Worm (Caenorhabditis elegans) whole organism, mixed stage, embryonic: ENCODE data around the gene C40H1.8.

Source experiments
- M03D4.4 ChIP-seq: sonication (generic microtip); optimal IDR thresholded peaks from 2 replicates; lab custom pipeline; 2017; ENCODE audit warnings: mild to moderate bottlenecking, missing genetic modification characterization, missing compliant biosample characterization
- bed-3 ChIP-seq: fragments of 200-800 bp; sonication (Bioruptor generic); optimal IDR thresholded peaks from 3 replicates; lab custom pipeline; 2018; ENCODE audit warnings: mild to moderate bottlenecking, missing genetic modification characterization, moderate library complexity, missing compliant biosample characterization
- blmp-1 ChIP-seq: fragments of 150-350 bp; optimal IDR thresholded peaks from 2 replicates; lab custom pipeline; 2014; ENCODE audit warnings: missing biosample characterization, missing genetic modification characterization
- ceh-39 ChIP-seq: fragments of 150-350 bp; optimal IDR thresholded peaks from 2 replicates; lab custom pipeline; 2014; ENCODE audit warnings: missing biosample characterization, missing genetic modification characterization
- ceh-83 ChIP-seq: fragments of 200-800 bp; sonication (Bioruptor generic); optimal IDR thresholded peaks from 2 replicates; lab custom pipeline; 2018; ENCODE audit warnings: mild to moderate bottlenecking, missing genetic modification characterization, missing compliant biosample characterization
- ces-1 ChIP-seq: fragments of 150-350 bp; optimal IDR thresholded peaks from 2 replicates; lab custom pipeline; 2014; ENCODE audit warnings: missing biosample characterization, missing genetic modification reagents, missing genetic modification characterization
- cnd-1 ChIP-seq: fragments of 200-800 bp; sonication (Bioruptor generic); optimal IDR thresholded peaks from 2 replicates; lab custom pipeline; 2018; ENCODE audit warnings: mild to moderate bottlenecking, missing genetic modification characterization, missing compliant biosample characterization
- drap-1 ChIP-seq: fragments of 200-800 bp; sonication (Bioruptor generic); optimal IDR thresholded peaks from 3 replicates; lab custom pipeline; 2018; ENCODE audit warnings: mild to moderate bottlenecking, missing genetic modification characterization, missing compliant biosample characterization
- elt-1 ChIP-seq: sonication (generic microtip); optimal IDR thresholded peaks from 2 replicates; lab custom pipeline; 2017; ENCODE audit warnings: missing genetic modification characterization, mild to moderate bottlenecking, missing compliant biosample characterization, antibody characterized with exemption, moderate library complexity, borderline replicate concordance; ENCODE audit not compliant: insufficient read depth
- elt-3 ChIP-seq: fragments of 150-350 bp; optimal IDR thresholded peaks from 2 replicates; lab custom pipeline; 2014; ENCODE audit warnings: missing biosample characterization, missing genetic modification characterization
- flh-1 ChIP-seq: fragments of 200-800 bp; sonication (Bioruptor generic); optimal IDR thresholded peaks from 2 replicates; lab custom pipeline; 2018; ENCODE audit warnings: mild to moderate bottlenecking, missing genetic modification characterization, moderate library complexity, missing compliant biosample characterization
- ham-2 ChIP-seq: fragments of 200-800 bp; sonication (Bioruptor generic); optimal IDR thresholded peaks from 2 replicates; lab custom pipeline; 2018; ENCODE audit warnings: mild to moderate bottlenecking, missing genetic modification characterization, missing compliant biosample characterization
- hlh-1 ChIP-seq: fragments of 150-350 bp; optimal IDR thresholded peaks from 2 replicates; lab custom pipeline; 2014; ENCODE audit warnings: missing biosample characterization, missing genetic modification reagents, missing genetic modification characterization
- lin-13 ChIP-seq: fragments of 150-350 bp; optimal IDR thresholded peaks from 2 replicates; lab custom pipeline; 2014; ENCODE audit warnings: missing biosample characterization, missing genetic modification characterization
- lin-32 ChIP-seq: fragments of 200-800 bp; sonication (Bioruptor generic); optimal IDR thresholded peaks from 2 replicates; lab custom pipeline; 2018; ENCODE audit warnings: mild to moderate bottlenecking, missing genetic modification characterization, missing compliant biosample characterization
- lsy-2 ChIP-seq: fragments of 150-350 bp; optimal IDR thresholded peaks from 2 replicates; lab custom pipeline; 2014; ENCODE audit warnings: missing biosample characterization, missing genetic modification characterization
- mab-5 ChIP-seq: fragments of 150-350 bp; optimal IDR thresholded peaks from 2 replicates; lab custom pipeline; 2014; ENCODE audit warnings: missing biosample characterization, missing genetic modification characterization
- mep-1 ChIP-seq: fragments of 150-350 bp; optimal IDR thresholded peaks from 2 replicates; lab custom pipeline; 2017; ENCODE audit warnings: missing biosample characterization, missing genetic modification reagents, missing genetic modification characterization, inconsistent platforms
- mls-2 ChIP-seq: sonication (generic microtip); optimal IDR thresholded peaks from 2 replicates; lab custom pipeline; 2016; ENCODE audit warnings: mild to moderate bottlenecking, missing genetic modification characterization, moderate library complexity, missing compliant biosample characterization
- nhr-12 ChIP-seq: fragments of 150-350 bp; optimal IDR thresholded peaks from 2 replicates; lab custom pipeline; 2014; ENCODE audit warnings: missing biosample characterization, missing genetic modification characterization
- nhr-2 ChIP-seq: fragments of 150-350 bp; optimal IDR thresholded peaks from 2 replicates; lab custom pipeline; 2014; ENCODE audit warnings: missing biosample characterization, missing genetic modification characterization
- nhr-237 ChIP-seq: fragments of 150-350 bp; optimal IDR thresholded peaks from 2 replicates; lab custom pipeline; 2014; ENCODE audit warnings: missing biosample characterization, missing genetic modification characterization
- nhr-28 ChIP-seq: fragments of 150-350 bp; optimal IDR thresholded peaks from 2 replicates; lab custom pipeline; 2014; ENCODE audit warnings: missing biosample characterization, missing genetic modification characterization
- nhr-76 ChIP-seq: sonication (generic microtip); optimal IDR thresholded peaks from 2 replicates; lab custom pipeline; 2017; ENCODE audit warnings: missing biosample characterization, missing genetic modification characterization
- pha-4 ChIP-seq: fragments of 150-350 bp; optimal IDR thresholded peaks from 2 replicates; lab custom pipeline; 2018; ENCODE audit warnings: missing biosample characterization, missing genetic modification reagents, missing genetic modification characterization
- sem-2 ChIP-seq: fragments of 200-800 bp; sonication (Bioruptor generic); optimal IDR thresholded peaks from 2 replicates; lab custom pipeline; 2018; ENCODE audit warnings: mild to moderate bottlenecking, missing genetic modification characterization, missing compliant biosample characterization
- snpc-4 ChIP-seq: fragments of 150-350 bp; optimal IDR thresholded peaks from 2 replicates; lab custom pipeline; 2014; ENCODE audit warnings: missing biosample characterization, missing genetic modification characterization
- sptf-1 ChIP-seq: sonication (generic microtip); optimal IDR thresholded peaks from 2 replicates; lab custom pipeline; 2017; ENCODE audit warnings: mild to moderate bottlenecking, missing genetic modification characterization, moderate library complexity, missing compliant biosample characterization
- tbx-8 ChIP-seq: fragments of 200-800 bp; sonication (Bioruptor generic); optimal IDR thresholded peaks from 2 replicates; lab custom pipeline; 2018; ENCODE audit warnings: mild to moderate bottlenecking, missing genetic modification characterization, moderate library complexity, missing compliant biosample characterization
- unc-120 ChIP-seq: sonication (generic microtip); optimal IDR thresholded peaks from 2 replicates; lab custom pipeline; 2017; ENCODE audit warnings: missing genetic modification characterization, missing compliant biosample characterization; ENCODE audit not compliant: poor library complexity, severe bottlenecking
- unc-39 ChIP-seq: fragments of 150-350 bp; optimal IDR thresholded peaks from 2 replicates; lab custom pipeline; 2014; ENCODE audit warnings: missing biosample characterization, missing genetic modification characterization
- unc-62 ChIP-seq: fragments of 150-350 bp; optimal IDR thresholded peaks from 2 replicates; lab custom pipeline; 2014; ENCODE audit warnings: missing biosample characterization, missing genetic modification reagents, missing genetic modification characterization
- zip-8 ChIP-seq: fragments of 150-350 bp; optimal IDR thresholded peaks from 2 replicates; lab custom pipeline; 2014; ENCODE audit warnings: missing biosample characterization, missing genetic modification characterization
- ztf-11 ChIP-seq: fragments of 150-350 bp; optimal IDR thresholded peaks from 2 replicates; lab custom pipeline; 2014; ENCODE audit warnings: missing biosample characterization, missing genetic modification characterization

The C40H1.8 gene

DNA sequence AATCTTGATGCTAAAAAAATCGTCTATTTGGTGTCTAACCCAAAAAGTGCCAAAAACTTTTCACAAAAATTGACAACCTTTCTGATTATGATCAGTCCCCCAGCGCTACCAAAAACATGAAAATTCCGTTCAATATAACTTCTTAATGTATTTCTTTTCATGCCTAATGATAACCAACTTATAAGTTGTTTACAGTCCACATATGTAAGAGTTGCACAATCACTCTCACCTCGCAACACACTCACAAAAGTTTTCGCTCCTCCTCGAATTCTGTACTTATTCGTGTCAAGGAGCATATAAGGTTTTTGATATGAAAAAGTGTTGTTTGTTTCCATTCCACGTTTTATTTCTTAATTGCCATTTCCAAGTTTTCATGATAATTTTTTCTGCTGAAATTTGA is 26.0 kb upstream of the C40H1.8 start:
- TF ChIP-seq cnd-1 (tag; lab: Kevin White, UChicago): no peak
- no peak for TF ChIP-seq mep-1 (tag; lab: Kevin White, UChicago)
- TF ChIP-seq ceh-39 (tag; lab: Kevin White, UChicago): no peak
- TF ChIP-seq pha-4 (tag; lab: Kevin White, UChicago): no peak
- no peak for TF ChIP-seq hlh-1 (tag; lab: Kevin White, UChicago)
- TF ChIP-seq, all 35 proteins: peak for 0

DNA sequence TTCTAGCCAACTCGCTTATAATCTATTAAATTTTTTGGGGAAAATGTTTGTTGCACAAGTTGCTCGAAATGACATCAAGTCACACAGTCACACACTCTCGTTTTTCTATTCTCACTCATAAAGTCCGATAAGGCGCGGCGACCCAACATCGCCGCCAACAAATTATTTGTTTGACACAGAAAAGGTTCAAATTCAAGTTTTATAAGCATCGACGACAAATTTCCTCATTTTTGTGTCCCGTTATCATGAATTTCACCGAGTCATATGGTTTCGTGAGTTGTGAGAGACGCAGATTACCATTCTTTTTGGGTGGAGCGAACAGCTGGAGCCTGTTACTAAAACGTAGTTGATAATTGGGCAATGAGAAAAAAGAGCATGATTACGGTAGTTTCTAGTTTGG is 24.7 kb upstream of the C40H1.8 start:
- TF ChIP-seq nhr-237 (tag; lab: Kevin White, UChicago) (no peak), zip-8 (no peak), cnd-1 (tag; lab: Kevin White, UChicago) (no peak), nhr-76 (tag; lab: Kevin White, UChicago) (no peak), drap-1 (no peak), ztf-11 (tag; lab: Kevin White, UChicago) (no peak), unc-62 (GFP tag; lab: Kevin White, UChicago) (no peak), mep-1 (tag; lab: Kevin White, UChicago) (no peak), ceh-83 (no peak), ham-2 (no peak), ceh-39 (tag; lab: Kevin White, UChicago) (no peak), nhr-12 (no peak), mls-2 (tag; lab: Kevin White, UChicago) (no peak), sptf-1 (tag; lab: Kevin White, UChicago) (no peak), unc-120 (tag; lab: Kevin White, UChicago) (no peak), elt-1 (tag; lab: Kevin White, UChicago) (no peak), mab-5 (tag; lab: Kevin White, UChicago) (no peak)
- TF ChIP-seq, all 35 proteins: peak for 0

DNA sequence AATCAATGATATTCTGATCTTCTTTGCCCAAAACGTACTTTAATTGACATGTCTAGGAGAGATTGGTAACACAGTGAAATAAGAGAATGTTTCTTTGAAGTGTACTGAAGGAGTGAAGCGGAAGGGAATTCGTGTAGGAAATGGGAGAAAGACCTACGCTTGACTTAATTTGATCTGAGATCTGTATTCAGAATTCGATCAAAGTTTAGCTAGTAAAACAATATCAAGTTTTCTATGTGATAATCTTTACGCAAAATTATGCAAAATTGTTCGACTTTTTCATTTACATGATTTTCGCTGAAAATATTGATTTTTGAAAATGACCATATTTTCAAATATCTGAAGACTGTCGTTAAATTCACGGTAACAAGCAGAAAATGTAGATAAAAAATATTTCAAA is 17.2 kb upstream of the C40H1.8 start, which contains the start of gene K01B6.4:
K01B6.4 (minus strand) TSS at position 101 of the 400 bp plus-strand sequence.
- no peak for TF ChIP-seq nhr-2 (tag; lab: Kevin White, UChicago)
- TF ChIP-seq flh-1 (GFP tag; lab: Kevin White, UChicago): no peak
- no peak for TF ChIP-seq snpc-4
- no peak for TF ChIP-seq ceh-83
- TF ChIP-seq ham-2: no peak
- no peak for TF ChIP-seq lin-32
- TF ChIP-seq pha-4 (tag; lab: Kevin White, UChicago): no peak
- TF ChIP-seq hlh-1 (tag; lab: Kevin White, UChicago): no peak
- no peak for TF ChIP-seq ceh-39 (tag; lab: Kevin White, UChicago)
- no peak for TF ChIP-seq ztf-11 (tag; lab: Kevin White, UChicago)
- no peak for TF ChIP-seq M03D4.4 (tag; lab: Kevin White, UChicago)
- no peak for TF ChIP-seq mab-5 (tag; lab: Kevin White, UChicago)
- TF ChIP-seq sptf-1 (tag; lab: Kevin White, UChicago): no peak
- TF ChIP-seq elt-1 (tag; lab: Kevin White, UChicago): no peak
- no peak for TF ChIP-seq drap-1
- TF ChIP-seq mls-2 (tag; lab: Kevin White, UChicago): no peak
- TF ChIP-seq blmp-1 (tag; lab: Kevin White, UChicago): no peak
- no peak for TF ChIP-seq lsy-2 (tag; lab: Kevin White, UChicago)

DNA sequence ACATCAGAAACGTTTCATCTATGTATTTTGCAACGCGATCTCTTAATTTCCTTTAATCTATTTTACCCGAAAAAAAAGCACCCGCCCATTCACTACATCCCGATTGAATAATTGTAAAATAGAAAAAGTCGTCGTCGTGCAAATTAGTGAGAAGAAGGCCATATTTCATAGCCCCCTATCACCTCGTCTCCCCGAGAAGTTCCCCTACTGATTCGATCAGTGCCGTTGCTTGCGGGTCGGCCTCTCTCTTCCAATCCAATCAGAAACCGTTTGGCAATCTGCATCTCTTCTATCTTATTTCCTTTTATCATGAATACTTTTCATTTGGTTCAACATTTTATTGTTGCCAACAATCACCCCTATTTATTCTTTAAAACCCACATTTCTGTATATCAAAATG is 15.4 kb upstream of the C40H1.8 start:
- TF ChIP-seq hlh-1 (tag; lab: Kevin White, UChicago) (no peak), pha-4 (tag; lab: Kevin White, UChicago) (no peak), ztf-11 (tag; lab: Kevin White, UChicago) (no peak), nhr-76 (tag; lab: Kevin White, UChicago) (no peak), unc-120 (tag; lab: Kevin White, UChicago) (no peak), elt-3 (no peak), elt-1 (tag; lab: Kevin White, UChicago) (no peak), nhr-28 (tag; lab: Kevin White, UChicago) (no peak), ham-2 (no peak), bed-3 (no peak), nhr-2 (tag; lab: Kevin White, UChicago) (no peak), nhr-12 (no peak), lsy-2 (tag; lab: Kevin White, UChicago) (no peak), lin-32 (no peak), mls-2 (tag; lab: Kevin White, UChicago) (no peak)

DNA sequence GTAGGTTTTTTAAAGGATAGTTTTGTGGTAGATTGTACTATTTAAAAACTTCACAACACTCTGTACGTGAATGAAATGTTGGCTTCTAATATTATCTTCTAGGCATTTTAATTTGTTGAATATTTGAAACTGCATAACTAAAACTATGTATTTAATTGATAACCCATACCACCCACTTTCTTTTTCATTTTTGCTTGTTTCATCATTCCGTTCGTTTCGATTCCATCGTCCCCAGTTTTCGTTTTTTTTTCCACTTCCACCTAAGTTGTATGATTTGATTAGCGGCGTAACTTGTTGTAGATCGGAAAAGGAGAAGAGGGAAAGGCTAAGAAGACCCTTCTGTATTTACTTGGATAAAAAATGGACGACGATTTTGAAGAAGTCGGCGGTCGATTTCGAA is 14.6 kb upstream of the C40H1.8 start, which contains the start of gene K01B6.3:
K01B6.3 (plus strand) TSS at position 301 of the 400 bp plus-strand sequence.
- TF ChIP-seq pha-4 (tag; lab: Kevin White, UChicago) (no peak), ces-1 (GFP tag; lab: Kevin White, UChicago) (no peak), nhr-12 (no peak), mls-2 (tag; lab: Kevin White, UChicago) (no peak), unc-39 (no peak), tbx-8 (GFP tag; lab: Kevin White, UChicago) (no peak), lin-13 (tag; lab: Kevin White, UChicago) (no peak), sem-2 (no peak), nhr-237 (tag; lab: Kevin White, UChicago) (no peak), unc-62 (GFP tag; lab: Kevin White, UChicago) (no peak), cnd-1 (tag; lab: Kevin White, UChicago) (no peak)
